Worm (Caenorhabditis elegans): Measurements from ENCODE around the gene C07B5.2.

Gene C07B5.2

ce11 chrX:9549657-9550369 lies 32.8 kb upstream of the C07B5.2 start:
- no peak for TF ChIP-seq ceh-18 (tag; optimal IDR thresholded peaks at IDR 0.05)
- peak; percentile 7 for TF ChIP-seq unc-42 (tag; optimal IDR thresholded peaks at IDR 0.05)
- no peak for TF ChIP-seq tbx-7 (tag; optimal IDR thresholded peaks at IDR 0.05)
- no peak for TF ChIP-seq sox-2 (GFP tag; IDR thresholded peaks at IDR 0.05)
- no peak for TF ChIP-seq gmeb-2 (tag; optimal IDR thresholded peaks at IDR 0.05)

ce11 chrX:9548890-9549289 lies 31.9 kb upstream of the C07B5.2 start:
- TF ChIP-seq nfya-1 (tag; optimal IDR thresholded peaks at IDR 0.05) (no peak), pha-2 (tag; optimal IDR thresholded peaks at IDR 0.05) (no peak), unc-55 (GFP tag; optimal IDR thresholded peaks at IDR 0.05) (no peak), pat-9 (tag; optimal IDR thresholded peaks at IDR 0.05) (no peak), pag-3 (tag; optimal IDR thresholded peaks at IDR 0.05; ENCODE audit: borderline replicate concordance) (no peak), dmd-4 (tag; optimal IDR thresholded peaks at IDR 0.05; ENCODE audit: borderline replicate concordance) (no peak), hlh-30 (tag; optimal IDR thresholded peaks at IDR 0.05; ENCODE audit: insufficient read depth) (no peak), T23F11.4 (GFP tag; optimal IDR thresholded peaks at IDR 0.05) (no peak), hlh-15 (tag; optimal IDR thresholded peaks at IDR 0.05) (no peak), unc-42 (tag; optimal IDR thresholded peaks at IDR 0.05) (no peak), lin-11 (tag; optimal IDR thresholded peaks at IDR 0.05) (no peak), ceh-31 (tag; optimal IDR thresholded peaks at IDR 0.05) (no peak), C08G9.2 (tag; optimal IDR thresholded peaks at IDR 0.05) (no peak), ceh-14 (tag; optimal IDR thresholded peaks at IDR 0.05) (no peak), hlh-13 (GFP tag; optimal IDR thresholded peaks at IDR 0.05) (no peak), elt-2 (tag; optimal IDR thresholded peaks at IDR 0.05) (no peak), ztf-16 (tag; optimal IDR thresholded peaks at IDR 0.05) (no peak), ama-1 (optimal IDR thresholded peaks at IDR 0.05) (no peak), ceh-45 (GFP tag; IDR thresholded peaks at IDR 0.05) (no peak), pqm-1 (tag; optimal IDR thresholded peaks at IDR 0.05) (no peak)

ce11 chrX:9548011-9548795 lies 31.2 kb upstream of the C07B5.2 start:
- no peak for TF ChIP-seq tbx-7 (tag; optimal IDR thresholded peaks at IDR 0.05)
- no peak for TF ChIP-seq K09A11.1 (tag; optimal IDR thresholded peaks at IDR 0.05; ENCODE audit: insufficient read depth)
- TF ChIP-seq tbx-2 (tag; optimal IDR thresholded peaks at IDR 0.05): no peak
- TF ChIP-seq hlh-30 (tag; optimal IDR thresholded peaks at IDR 0.05; ENCODE audit: insufficient read depth): no peak
- TF ChIP-seq ceh-34 (tag; optimal IDR thresholded peaks at IDR 0.05): no peak
- no peak for TF ChIP-seq zip-5 (tag; optimal IDR thresholded peaks at IDR 0.05)
- TF ChIP-seq fax-1 (tag; optimal IDR thresholded peaks at IDR 0.05): no peak
- TF ChIP-seq nhr-11 (tag; optimal IDR thresholded peaks at IDR 0.05): no peak
- no peak for TF ChIP-seq ceh-31 (tag; optimal IDR thresholded peaks at IDR 0.05)
- TF ChIP-seq hlh-6 (tag; optimal IDR thresholded peaks at IDR 0.05): no peak
- no peak for TF ChIP-seq unc-86 (tag; optimal IDR thresholded peaks at IDR 0.05)
- no peak for TF ChIP-seq sox-2 (GFP tag; IDR thresholded peaks at IDR 0.05)
- TF ChIP-seq T23F11.4 (GFP tag; optimal IDR thresholded peaks at IDR 0.05): no peak

- TF ChIP-seq pros-1 (tag; optimal IDR thresholded peaks at IDR 0.05): no peak
- no peak for TF ChIP-seq fkh-10 (GFP tag; optimal IDR thresholded peaks at IDR 0.05)
- TF ChIP-seq unc-55 (GFP tag; optimal IDR thresholded peaks at IDR 0.05): peak; percentile 57
- TF ChIP-seq dmd-4 (tag; optimal IDR thresholded peaks at IDR 0.05; ENCODE audit: borderline replicate concordance): no peak
- TF ChIP-seq mec-3 (tag; optimal IDR thresholded peaks at IDR 0.05; ENCODE audit: borderline replicate concordance): no peak
These were observed 30.3 kb upstream of the C07B5.2 start for ce11 chrX:9547264-9547751.

All from whole organism, late embryonic.